Fruit fly (Drosophila melanogaster): ENCODE data around the gene CG6724.

The CG6724 gene

DNA sequence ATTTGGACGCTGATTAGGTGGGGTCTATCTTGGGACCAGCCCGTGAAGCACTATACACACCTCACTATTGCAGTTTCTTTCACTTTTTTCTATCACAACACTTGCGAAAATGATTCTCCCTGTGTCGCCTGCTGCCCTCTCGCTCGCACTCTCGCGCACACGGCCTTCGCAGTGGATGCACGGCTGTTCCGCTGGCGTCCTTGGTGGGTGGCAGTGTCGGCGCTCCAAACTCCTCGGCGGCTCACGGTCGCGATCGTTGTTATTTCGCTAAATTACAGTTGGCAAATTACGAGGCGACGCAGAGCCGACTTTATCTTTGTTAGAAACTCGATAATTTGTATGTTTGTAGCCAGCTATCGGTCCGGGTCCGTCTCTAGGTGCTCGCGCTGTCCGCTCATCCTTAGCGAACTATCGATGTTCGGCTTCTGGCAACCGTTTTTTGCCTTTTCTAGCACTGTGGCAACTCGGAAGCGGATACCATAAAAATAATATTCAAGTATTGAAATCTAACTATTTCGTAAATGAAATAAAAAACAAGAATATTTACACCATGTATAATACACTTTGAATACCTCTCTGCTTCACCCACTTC, 2.1 kb downstream of the CG6724 start, which contains the start of gene Ubc2:
Ubc2 (minus strand) TSS at position 410 of the 592 bp plus-strand sequence.
- TF ChIP-seq CG4496 (GFP tag; IDR thresholded peaks at IDR 0.05): peak; percentile 49; the same call in 2 of the 3 replicates
- TF ChIP-seq CG8159 (tag; optimal IDR thresholded peaks at IDR 0.05): no peak
- no peak for TF ChIP-seq D1 (tag; optimal IDR thresholded peaks at IDR 0.05)

DNA sequence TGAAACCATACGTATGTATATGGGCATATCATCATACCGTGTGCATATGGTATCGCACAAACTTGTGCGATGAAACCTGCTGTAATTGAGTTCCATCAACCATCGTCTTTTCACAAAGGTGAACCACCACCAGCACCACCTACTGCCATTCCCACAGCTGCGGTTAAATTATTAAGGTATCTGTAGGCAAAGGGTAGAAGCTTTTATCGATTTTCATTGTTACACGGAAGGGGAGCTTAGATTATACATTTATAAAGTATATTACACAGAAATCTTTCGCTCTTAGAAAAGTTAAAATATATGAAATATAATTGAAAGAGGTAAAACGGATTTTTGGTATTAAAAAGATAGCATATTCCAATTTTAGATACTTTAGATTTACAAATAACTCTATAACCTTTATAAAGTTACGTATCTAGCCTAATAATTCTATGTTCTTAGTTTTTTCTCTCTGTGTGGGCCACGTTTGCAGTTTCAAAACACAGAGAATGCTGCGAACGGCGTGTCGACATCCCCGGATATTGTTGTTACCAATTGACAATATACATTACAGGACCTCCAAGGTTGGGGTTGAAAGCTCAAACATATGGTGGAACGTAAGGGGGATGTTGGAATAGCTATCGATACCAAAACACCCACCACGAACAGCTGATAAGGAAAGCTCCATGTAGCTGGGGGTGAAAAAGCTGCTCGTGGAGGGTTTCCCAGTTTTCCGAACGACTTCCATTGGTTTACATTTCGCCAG, 9.2 kb downstream of the CG6724 start, which contains the start of gene CG6495:
CG6495 (plus strand) TSS at position 695 of the 745 bp plus-strand sequence.
- no peak for TF ChIP-seq Snoo (tag; optimal IDR thresholded peaks at IDR 0.05)
- TF ChIP-seq CG32121 (GFP tag; IDR thresholded peaks at IDR 0.05): no peak
- no peak for TF ChIP-seq CG12605 (GFP tag; IDR thresholded peaks at IDR 0.05)
- TF ChIP-seq CG4496 (GFP tag; IDR thresholded peaks at IDR 0.05): no peak
- peak; percentile 35 for TF ChIP-seq CG17806 (tag; optimal IDR thresholded peaks at IDR 0.05)
- TF ChIP-seq D1 (tag; optimal IDR thresholded peaks at IDR 0.05): no peak
- TF ChIP-seq rn (GFP tag; IDR thresholded peaks at IDR 0.05): no peak
- TF ChIP-seq EcR (GFP tag; optimal IDR thresholded peaks at IDR 0.05): no peak
- peak; percentile 34 for TF ChIP-seq CG9948 (tag; optimal IDR thresholded peaks at IDR 0.05)
- TF ChIP-seq CG8159 (tag; optimal IDR thresholded peaks at IDR 0.05): peak; percentile 61
- TF ChIP-seq Pif1A (GFP tag; optimal IDR thresholded peaks at IDR 0.05): no peak
- peak; percentile 30 for TF ChIP-seq CG15710 (tag; optimal IDR thresholded peaks at IDR 0.05)
- no peak for TF ChIP-seq CG34367 (tag; optimal IDR thresholded peaks at IDR 0.05)
- no peak for TF ChIP-seq CG14655 (GFP tag; optimal IDR thresholded peaks at IDR 0.05)
- no peak for TF ChIP-seq CG10348 (GFP tag; IDR thresholded peaks at IDR 0.05)
- TF ChIP-seq fd96Ca (GFP tag; IDR thresholded peaks at IDR 0.05): no peak
- TF ChIP-seq Pif1B (GFP tag; optimal IDR thresholded peaks at IDR 0.05): peak; percentile 13
- no peak for TF ChIP-seq CG13204 (GFP tag; optimal IDR thresholded peaks at IDR 0.05)
- TF ChIP-seq CG8301 (tag; optimal IDR thresholded peaks at IDR 0.05): peak; percentile 12
- TF ChIP-seq gl (tag; optimal IDR thresholded peaks at IDR 0.05): no peak
- 0 out of 2 replicates have a peak, but pooled peaks have one; percentile 13 for TF ChIP-seq Ets98B (GFP tag; IDR thresholded peaks at IDR 0.05)

DNA sequence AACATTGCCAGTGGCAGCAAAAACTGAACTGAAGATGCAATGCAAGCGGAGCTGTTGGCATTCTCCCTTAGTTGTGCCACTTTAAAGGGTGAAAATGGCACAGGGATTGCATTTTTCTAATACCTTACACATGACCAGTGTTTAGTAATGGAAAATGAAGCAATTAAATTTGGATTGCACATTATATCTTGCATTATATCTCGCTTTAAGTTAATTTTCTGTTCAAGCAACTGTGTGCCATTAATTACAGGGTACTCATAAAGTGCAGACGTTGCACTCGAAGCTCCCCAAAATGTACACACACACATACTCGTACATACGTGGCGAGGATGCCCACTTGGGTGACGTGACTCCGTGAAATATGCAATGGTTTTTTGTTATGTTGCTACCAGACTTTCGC, 10.1 kb downstream of the CG6724 start:
- peak; percentile 27 for TF ChIP-seq Pif1A (GFP tag; optimal IDR thresholded peaks at IDR 0.05)
- TF ChIP-seq CG8301 (tag; optimal IDR thresholded peaks at IDR 0.05): peak; percentile 37
- TF ChIP-seq CG12605 (GFP tag; IDR thresholded peaks at IDR 0.05): no peak
- TF ChIP-seq Pif1B (GFP tag; optimal IDR thresholded peaks at IDR 0.05): peak; percentile 61
- TF ChIP-seq CG32121 (GFP tag; IDR thresholded peaks at IDR 0.05): no peak
- TF ChIP-seq Ets98B (GFP tag; IDR thresholded peaks at IDR 0.05): peak; percentile 14; the same call in 1 of the 2 replicates
- peak; percentile 67 for TF ChIP-seq CG8159 (tag; optimal IDR thresholded peaks at IDR 0.05)
- no peak for TF ChIP-seq D1 (tag; optimal IDR thresholded peaks at IDR 0.05)
- no peak for TF ChIP-seq CG10348 (GFP tag; IDR thresholded peaks at IDR 0.05)
- peak; percentile 58 for TF ChIP-seq CG17806 (tag; optimal IDR thresholded peaks at IDR 0.05)
- no peak for TF ChIP-seq rn (GFP tag; IDR thresholded peaks at IDR 0.05)
- TF ChIP-seq CG15710 (tag; optimal IDR thresholded peaks at IDR 0.05): peak; percentile 31
- no peak for TF ChIP-seq gl (tag; optimal IDR thresholded peaks at IDR 0.05)
- TF ChIP-seq Snoo (tag; optimal IDR thresholded peaks at IDR 0.05): no peak
- peak; percentile 42 for TF ChIP-seq CG9948 (tag; optimal IDR thresholded peaks at IDR 0.05)
- peak; percentile 63; the same call in 2 of the 3 replicates for TF ChIP-seq fd96Ca (GFP tag; IDR thresholded peaks at IDR 0.05)
- TF ChIP-seq CG34367 (tag; optimal IDR thresholded peaks at IDR 0.05): peak; percentile 58

DNA sequence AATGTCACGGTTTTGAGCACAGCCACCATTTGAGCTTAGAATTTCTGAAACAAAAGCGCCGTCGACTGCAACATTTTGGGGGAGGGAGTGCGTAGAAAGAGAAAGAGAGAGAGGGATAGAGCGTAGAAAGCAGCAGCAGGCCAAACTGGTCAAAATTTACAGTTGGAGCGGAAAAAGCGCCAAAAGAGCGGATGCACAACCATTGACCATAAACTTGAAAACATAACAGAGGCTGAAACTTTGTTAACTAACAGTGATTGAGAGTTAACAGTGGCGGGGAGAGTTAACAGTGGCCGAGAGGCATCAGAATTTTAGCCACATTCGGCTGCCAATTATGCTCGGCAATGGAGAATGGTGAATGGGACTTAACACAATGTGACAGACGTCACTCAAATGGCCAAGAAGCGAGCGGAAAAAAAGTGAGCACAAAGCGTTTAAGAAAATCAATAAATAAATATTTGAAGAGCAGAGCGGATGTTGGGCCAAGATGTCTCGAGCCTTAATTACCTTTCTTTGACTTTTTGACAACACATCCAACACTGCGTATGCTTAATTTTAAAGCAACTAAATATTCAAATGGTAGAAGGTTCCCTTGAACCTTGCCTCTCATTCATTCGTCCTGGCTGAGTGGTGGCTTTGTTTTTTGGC, 12.6 kb downstream of the CG6724 start:
- TF ChIP-seq CG4496 (GFP tag; IDR thresholded peaks at IDR 0.05) (0 out of 3 replicates have a peak, but pooled peaks have one; percentile 31), CG17806 (tag; optimal IDR thresholded peaks at IDR 0.05) (no peak)

DNA sequence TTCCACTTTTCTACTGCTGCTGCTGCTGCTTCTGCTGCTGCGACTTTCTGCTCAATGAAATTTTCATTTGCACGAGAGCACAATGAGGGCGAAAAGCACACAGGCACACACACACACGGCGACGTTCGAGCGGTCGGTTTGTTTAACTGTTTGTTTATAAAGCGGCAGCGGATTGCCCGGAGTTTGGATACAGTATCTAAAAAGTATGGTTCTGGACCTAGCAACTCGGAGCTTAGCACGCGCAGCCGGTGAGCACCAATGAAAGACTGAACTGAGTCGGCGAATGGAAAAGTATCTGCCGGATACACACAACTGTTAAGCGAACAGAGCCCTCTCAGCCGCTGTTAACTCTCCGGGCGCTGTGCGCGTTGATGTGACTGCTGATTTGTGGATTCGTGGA, 13.7 kb downstream of the CG6724 start, which contains the start of gene CG17124:
CG17124 (minus strand) TSS at position 277 of the 400 bp plus-strand sequence.
- TF ChIP-seq CG17806 (tag; optimal IDR thresholded peaks at IDR 0.05) (no peak), Ets98B (GFP tag; IDR thresholded peaks at IDR 0.05) (peak; percentile 64), CG13204 (GFP tag; optimal IDR thresholded peaks at IDR 0.05) (peak; percentile 76), Pif1A (GFP tag; optimal IDR thresholded peaks at IDR 0.05) (no peak), CG8159 (tag; optimal IDR thresholded peaks at IDR 0.05) (peak; percentile 22), CG32121 (GFP tag; IDR thresholded peaks at IDR 0.05) (peak; percentile 38; the same call in 1 of the 2 replicates), CG15710 (tag; optimal IDR thresholded peaks at IDR 0.05) (peak; percentile 20), CG14655 (GFP tag; optimal IDR thresholded peaks at IDR 0.05) (no peak), Pif1B (GFP tag; optimal IDR thresholded peaks at IDR 0.05) (peak; percentile 51), CG4496 (GFP tag; IDR thresholded peaks at IDR 0.05) (peak; percentile 83), CG34367 (tag; optimal IDR thresholded peaks at IDR 0.05) (no peak), CG12605 (GFP tag; IDR thresholded peaks at IDR 0.05) (peak; percentile 50), Snoo (tag; optimal IDR thresholded peaks at IDR 0.05) (peak; percentile 33), EcR (GFP tag; optimal IDR thresholded peaks at IDR 0.05) (peak; percentile 30), gl (tag; optimal IDR thresholded peaks at IDR 0.05) (peak; percentile 51), CG8301 (tag; optimal IDR thresholded peaks at IDR 0.05) (no peak), rn (GFP tag; IDR thresholded peaks at IDR 0.05) (no peak), fd96Ca (GFP tag; IDR thresholded peaks at IDR 0.05) (no peak), CG9948 (tag; optimal IDR thresholded peaks at IDR 0.05) (peak; percentile 2), D1 (tag; optimal IDR thresholded peaks at IDR 0.05) (no peak), CG10348 (GFP tag; IDR thresholded peaks at IDR 0.05) (no peak)

All from whole organism, pupa.